Worm (Caenorhabditis elegans): Measurements from ENCODE around the gene H03A11.2.

DNA sequence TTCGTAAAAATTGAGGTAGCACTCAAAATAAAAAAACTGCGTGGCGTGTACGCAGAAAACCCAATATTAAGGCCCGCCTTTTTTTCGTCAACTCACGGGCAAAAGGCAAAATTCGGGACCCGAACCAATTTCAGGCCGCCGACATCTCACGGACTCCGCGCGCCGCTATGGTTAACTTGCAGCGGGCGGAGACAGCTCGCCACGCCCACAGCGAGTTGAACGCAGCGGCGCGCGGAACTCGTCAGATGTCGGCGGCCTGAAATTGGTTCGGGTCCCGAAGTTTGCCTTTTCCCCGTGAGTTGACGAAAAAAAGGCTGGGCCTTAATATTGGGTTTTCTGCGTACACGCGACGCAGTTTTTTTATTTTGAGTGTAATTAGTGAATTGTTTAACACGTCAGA lies 9.3 kb downstream of the H03A11.2 start:
- no peak for TF ChIP-seq egl-27 (tag; optimal IDR thresholded peaks at IDR 0.05)
- TF ChIP-seq nhr-77 (tag; optimal IDR thresholded peaks at IDR 0.05) = no peak
- TF ChIP-seq snpc-4 (tag; optimal IDR thresholded peaks at IDR 0.05) = peak; percentile 0
- no peak for TF ChIP-seq ama-1 (optimal IDR thresholded peaks at IDR 0.05)
- no peak for TF ChIP-seq dpl-1 (GFP tag; optimal IDR thresholded peaks at IDR 0.05)
- TF ChIP-seq unc-62 (GFP tag; optimal IDR thresholded peaks at IDR 0.05) = no peak
- no peak for TF ChIP-seq lin-14 (GFP tag; optimal IDR thresholded peaks at IDR 0.05)
- no peak for TF ChIP-seq hpl-2 (GFP tag; optimal IDR thresholded peaks at IDR 0.05)
- TF ChIP-seq ceh-82 (tag; optimal IDR thresholded peaks at IDR 0.05) = no peak
- no peak for TF ChIP-seq elt-2 (tag; optimal IDR thresholded peaks at IDR 0.05)
- TF ChIP-seq ces-1 (GFP tag; optimal IDR thresholded peaks at IDR 0.05) = no peak

Measured in whole organism, L1 larva.